Worm (Caenorhabditis elegans) whole organism, L4 larva: ENCODE data around the gene srgp-1.
A peak's percentile ranks its signal among the peaks of the same experiment; 100 is the strongest.

Experiments
- F49E8.2 ChIP-seq: sonication (generic microtip); optimal IDR thresholded peaks from 2 replicates; lab custom pipeline; 2016; ENCODE audit warnings: missing compliant biosample characterization, mild to moderate bottlenecking, missing genetic modification characterization, borderline replicate concordance
- R02D3.7 ChIP-seq: fragments of 150-350 bp; sonication (generic microtip); optimal IDR thresholded peaks from 3 replicates; lab custom pipeline; 2014; ENCODE audit warnings: missing biosample characterization, missing genetic modification characterization
- T26A8.4 ChIP-seq: fragments of 200-800 bp; sonication (Bioruptor generic); IDR thresholded peaks from 2 replicates; pipeline ENCODE4 v1.3.6; 2022; ENCODE audit warnings: missing genetic modification characterization, missing compliant biosample characterization
- Y105C5A.15 ChIP-seq: fragments of 200-800 bp; sonication (Bioruptor generic); IDR thresholded peaks from 2 replicates; pipeline ENCODE4 v1.3.6; 2022; ENCODE audit warnings: missing genetic modification characterization, missing compliant biosample characterization
- Y75B8A.6 ChIP-seq: fragments of 200-800 bp; sonication (Bioruptor generic); IDR thresholded peaks from 2 replicates; pipeline ENCODE4 v1.3.6; 2022; ENCODE audit warnings: missing genetic modification reagents, missing genetic modification characterization, missing compliant biosample characterization
- ZK337.2 ChIP-seq: fragments of 200-800 bp; sonication (Bioruptor generic); IDR thresholded peaks from 2 replicates; pipeline ENCODE4 v1.3.6; 2022; ENCODE audit warnings: missing genetic modification reagents, missing genetic modification characterization, missing compliant biosample characterization
- aha-1 ChIP-seq: fragments of 150-350 bp; peaks from one replicate; lab custom pipeline; 2014; ENCODE audit warnings: missing biosample characterization, missing genetic modification characterization
- attf-4 ChIP-seq: sonication (generic microtip); optimal IDR thresholded peaks from 3 replicates; lab custom pipeline; 2017; ENCODE audit warnings: missing biosample characterization, missing genetic modification characterization
- ceh-62 ChIP-seq: sonication (generic microtip); optimal IDR thresholded peaks from 2 replicates; lab custom pipeline; 2017; ENCODE audit warnings: missing biosample characterization, missing genetic modification characterization
- daf-12 ChIP-seq: fragments of 150-350 bp; optimal IDR thresholded peaks from 2 replicates; lab custom pipeline; 2014; ENCODE audit warnings: missing biosample characterization, missing genetic modification reagents, missing genetic modification characterization
- daf-16 ChIP-seq, 3 experiments: sonication (generic microtip); optimal IDR thresholded peaks; 2 replicates each; lab custom pipeline; 2016 to 2017; ENCODE audit warnings: missing genetic modification characterization in 3 of 3, missing genetic modification reagents in 3 of 3, mild to moderate bottlenecking in 2 of 3, missing compliant biosample characterization in 2 of 3, missing biosample characterization in 1 of 3, moderate library complexity in 1 of 3
- daf-19 ChIP-seq: fragments of 200-800 bp; sonication (Bioruptor generic); conservative IDR thresholded peaks from 2 replicates; pipeline ENCODE4 v1.3.6; 2022; ENCODE audit warnings: missing genetic modification characterization, missing compliant biosample characterization
- dmd-6 ChIP-seq: fragments of 200-800 bp; sonication (Bioruptor generic); IDR thresholded peaks from 2 replicates; pipeline ENCODE4 v1.3.6; 2022; ENCODE audit warnings: missing genetic modification reagents, missing genetic modification characterization, missing compliant biosample characterization
- duxl-1 ChIP-seq: sonication (generic microtip); optimal IDR thresholded peaks from 2 replicates; lab custom pipeline; 2016; ENCODE audit warnings: mild to moderate bottlenecking, missing genetic modification characterization, moderate library complexity, missing compliant biosample characterization; ENCODE audit not compliant: poor library complexity
- dve-1 ChIP-seq: sonication (generic microtip); optimal IDR thresholded peaks from 2 replicates; lab custom pipeline; 2017; ENCODE audit warnings: antibody characterized with exemption, mild to moderate bottlenecking, missing genetic modification characterization, missing compliant biosample characterization; ENCODE audit not compliant: insufficient read depth
- egl-43 ChIP-seq: fragments of 200-800 bp; sonication (Bioruptor generic); IDR thresholded peaks from 2 replicates; pipeline ENCODE4 v1.3.6; 2022; ENCODE audit warnings: missing genetic modification reagents, missing genetic modification characterization, missing compliant biosample characterization
- hif-1 ChIP-seq, 2 experiments: sonication (generic microtip); optimal IDR thresholded peaks; 2 replicates each; lab custom pipeline; 2016 to 2017; ENCODE audit warnings: missing compliant biosample characterization in 2 of 2, missing genetic modification characterization in 2 of 2, missing genetic modification reagents in 2 of 2, missing genotype in 2 of 2, mild to moderate bottlenecking in 1 of 2
- hlh-11 ChIP-seq: fragments of 200-800 bp; sonication (Bioruptor generic); optimal IDR thresholded peaks from 2 replicates; lab custom pipeline; 2018; ENCODE audit warnings: mild to moderate bottlenecking, missing genetic modification characterization, missing compliant biosample characterization
- hlh-30 ChIP-seq: sonication (generic microtip); optimal IDR thresholded peaks from 2 replicates; lab custom pipeline; 2017; ENCODE audit warnings: antibody characterized with exemption, mild to moderate bottlenecking, missing genetic modification characterization, missing compliant biosample characterization; ENCODE audit not compliant: insufficient read depth
- lsy-2 ChIP-seq, 2 experiments: fragments of 150-350 bp in 1 of 2; sonication (generic microtip) in 1 of 2; optimal IDR thresholded peaks; 2 replicates each; lab custom pipeline; 2014 to 2017; ENCODE audit warnings: missing biosample characterization in 2 of 2, missing genetic modification characterization in 2 of 2
- madf-5 ChIP-seq, 2 experiments: fragments of 200-800 bp; sonication (Bioruptor generic); IDR thresholded peaks; 2 replicates each; pipeline ENCODE4 v1.3.6; 2022; ENCODE audit warnings: missing compliant biosample characterization in 2 of 2, missing genetic modification characterization in 2 of 2
- mxl-2 ChIP-seq: fragments of 200-800 bp; sonication (Bioruptor generic); conservative IDR thresholded peaks from 2 replicates; pipeline ENCODE4 v1.3.6; 2022; ENCODE audit warnings: missing genetic modification reagents, missing genetic modification characterization, missing compliant biosample characterization
- nhr-111 ChIP-seq: fragments of 200-800 bp; sonication (Bioruptor generic); optimal IDR thresholded peaks from 2 replicates; lab custom pipeline; 2018; ENCODE audit warnings: mild to moderate bottlenecking, missing genetic modification characterization, missing compliant biosample characterization
- nhr-28 ChIP-seq: fragments of 150-350 bp; optimal IDR thresholded peaks from 2 replicates; lab custom pipeline; 2014; ENCODE audit warnings: missing biosample characterization, missing genetic modification characterization
- nhr-42 ChIP-seq: fragments of 200-800 bp; sonication (Bioruptor generic); IDR thresholded peaks from 2 replicates; pipeline ENCODE4 v1.3.6; 2022; ENCODE audit warnings: missing genetic modification characterization, missing compliant biosample characterization
- pha-4 ChIP-seq, 2 experiments: fragments of 150-350 bp in 1 of 2; fragments of 200-800 bp in 1 of 2; sonication (Bioruptor generic) in 1 of 2; IDR thresholded peaks in 1 of 2; optimal IDR thresholded peaks in 1 of 2; 2 replicates each; pipeline versions ENCODE4 v1.3.6 to Lab custom; 2014 to 2022; ENCODE audit warnings: missing genetic modification characterization in 2 of 2, missing genetic modification reagents in 2 of 2, missing biosample characterization in 1 of 2, missing compliant biosample characterization in 1 of 2
- saeg-2 ChIP-seq: fragments of 200-800 bp; sonication (Bioruptor generic); IDR thresholded peaks from 2 replicates; pipeline ENCODE4 v1.3.6; 2022; ENCODE audit warnings: missing genetic modification reagents, missing genetic modification characterization, missing compliant biosample characterization
- sdz-12 ChIP-seq: fragments of 200-800 bp; sonication (Bioruptor generic); optimal IDR thresholded peaks from 2 replicates; lab custom pipeline; 2018; ENCODE audit warnings: mild to moderate bottlenecking, missing genetic modification characterization, missing compliant biosample characterization
- set-16 ChIP-seq: fragments of 200-800 bp; sonication (Bioruptor generic); IDR thresholded peaks from 2 replicates; pipeline ENCODE4 v1.3.6; 2022; ENCODE audit warnings: missing genetic modification reagents, missing genetic modification characterization, missing compliant biosample characterization
- snpc-1.2 ChIP-seq: fragments of 200-800 bp; sonication (Bioruptor generic); IDR thresholded peaks from 2 replicates; pipeline ENCODE4 v1.3.6; 2022; ENCODE audit warnings: missing genetic modification reagents, missing genetic modification characterization, missing compliant biosample characterization
- tag-97 ChIP-seq: fragments of 200-800 bp; sonication (Bioruptor generic); IDR thresholded peaks from 2 replicates; pipeline ENCODE4 v1.3.6; 2022; ENCODE audit warnings: missing genetic modification characterization, missing compliant biosample characterization
- unc-62 ChIP-seq, 3 experiments: fragments of 150-350 bp in 1 of 3; sonication (generic microtip); optimal IDR thresholded peaks in 2 of 3; peaks in 1 of 3; 1 replicate in 1 of 3; 2 replicates in 2 of 3; lab custom pipeline; 2014 to 2017; ENCODE audit warnings: missing biosample characterization in 3 of 3, missing genetic modification characterization in 3 of 3, missing genetic modification reagents in 3 of 3, missing genotype in 1 of 3
- vab-7 ChIP-seq: fragments of 200-800 bp; sonication (Bioruptor generic); IDR thresholded peaks from 2 replicates; pipeline ENCODE4 v1.3.6; 2022; ENCODE audit warnings: missing genetic modification reagents, missing genetic modification characterization, missing compliant biosample characterization
- zip-2 ChIP-seq: fragments of 150-350 bp; optimal IDR thresholded peaks from 2 replicates; lab custom pipeline; 2014; ENCODE audit warnings: missing biosample characterization, missing genetic modification characterization
- ztf-11 ChIP-seq: fragments of 150-350 bp; optimal IDR thresholded peaks from 2 replicates; lab custom pipeline; 2014; ENCODE audit warnings: missing biosample characterization, missing genetic modification characterization
- ztf-7 ChIP-seq: fragments of 150-350 bp; optimal IDR thresholded peaks from 2 replicates; lab custom pipeline; 2014; ENCODE audit warnings: missing biosample characterization, missing genetic modification characterization

The srgp-1 gene

ce11 chrIV:11604909-11605308 is 34.6 kb downstream of the srgp-1 start, which contains the start of the genes ragc-1 and Y24F12A.1 (continued):
- peak in 1 of 2 experiments; percentile 2 for TF ChIP-seq hif-1 (tag; optimal IDR thresholded peaks at IDR 0.05; lab: Kevin White, UChicago)
- TF ChIP-seq, all 104 proteins: peak for 19

ce11 chrIV:11616543-11616942 is 46.2 kb downstream of the srgp-1 start:
- peak; percentile 63; the same call in 1 of the 2 replicates for TF ChIP-seq egl-43 (GFP tag; lab: Robert Waterston, UW)
- TF ChIP-seq mxl-2 (GFP tag; lab: Robert Waterston, UW), result peak; percentile 60; the same call in 1 of the 2 replicates
- peak; percentile 97 for TF ChIP-seq set-16 (GFP tag; lab: Robert Waterston, UW)

- no peak for TF ChIP-seq daf-16 (GFP tag; optimal IDR thresholded peaks at IDR 0.05; lab: Kevin White, UChicago)
- TF ChIP-seq daf-16 (tag; optimal IDR thresholded peaks at IDR 0.05; lab: Kevin White, UChicago), result no peak
- no peak for TF ChIP-seq Y75B8A.6 (GFP tag; lab: Robert Waterston, UW)
- TF ChIP-seq Y105C5A.15 (GFP tag; lab: Robert Waterston, UW), result no peak
Observed at ce11 chrIV:11620909-11621308, 50.6 kb downstream of the srgp-1 start, which contains the start of gene dsl-5. Gene dsl-5 (minus strand): TSS chrIV:11621009.

- peak; percentile 2 for TF ChIP-seq dve-1
- peak in 1 of 2 experiments; percentile 62 for TF ChIP-seq unc-62 (GFP tag; optimal IDR thresholded peaks at IDR 0.05 in 1 of 2; lab: Kevin White, UChicago)
- TF ChIP-seq unc-62 (tag; optimal IDR thresholded peaks at IDR 0.05; lab: Kevin White, UChicago), result no peak
- no peak for TF ChIP-seq vab-7 (GFP tag; lab: Robert Waterston, UW)
- no peak for TF ChIP-seq ztf-11 (tag; lab: Kevin White, UChicago)
- TF ChIP-seq daf-16 (GFP tag; optimal IDR thresholded peaks at IDR 0.05; lab: Kevin White, UChicago), result no peak
- TF ChIP-seq daf-16 (tag; optimal IDR thresholded peaks at IDR 0.05; lab: Kevin White, UChicago), result peak; percentile 61
- TF ChIP-seq nhr-111, result no peak
- no peak for TF ChIP-seq nhr-28 (tag; lab: Kevin White, UChicago)
Observed at ce11 chrIV:11622336-11622735, 52.0 kb downstream of the srgp-1 start.

ce11 chrIV:11623060-11623459 is 52.8 kb downstream of the srgp-1 start, which contains the start of gene lys-4:
Gene lys-4 (minus strand): TSS chrIV:11623174.
- peak; percentile 30 for TF ChIP-seq hlh-11
- TF ChIP-seq daf-16 (GFP tag; optimal IDR thresholded peaks at IDR 0.05; lab: Kevin White, UChicago), result no peak
- peak; percentile 33 for TF ChIP-seq daf-16 (tag; optimal IDR thresholded peaks at IDR 0.05; lab: Kevin White, UChicago)
- peak; percentile 40 for TF ChIP-seq dmd-6
- no peak for TF ChIP-seq tag-97
- no peak for TF ChIP-seq ZK337.2 (GFP tag; lab: Robert Waterston, UW)
- no peak for TF ChIP-seq aha-1 (tag; lab: Kevin White, UChicago)
- no peak for TF ChIP-seq F49E8.2
- TF ChIP-seq dve-1, result peak; percentile 42
- peak; percentile 36 for TF ChIP-seq nhr-28 (tag; lab: Kevin White, UChicago)
- TF ChIP-seq zip-2, result no peak

- TF ChIP-seq ztf-7 (tag; lab: Kevin White, UChicago) (no peak), ceh-62 (tag; lab: Kevin White, UChicago) (no peak), daf-12 (tag; lab: Kevin White, UChicago) (no peak), R02D3.7 (tag; lab: Kevin White, UChicago) (no peak), duxl-1 (no peak), F49E8.2 (no peak), T26A8.4 (no peak), saeg-2 (GFP tag; lab: Robert Waterston, UW) (no peak), dmd-6 (peak; percentile 70), sdz-12 (GFP tag; lab: Kevin White, UChicago) (no peak), daf-19 (GFP tag; lab: Robert Waterston, UW) (no peak), pha-4 (GFP tag; IDR thresholded peaks at IDR 0.05; lab: Robert Waterston, UW) (no peak), pha-4 (tag; optimal IDR thresholded peaks at IDR 0.05; lab: Kevin White, UChicago) (no peak), madf-5 (GFP tag; IDR thresholded peaks at IDR 0.05; lab: Robert Waterston, UW) (no peak), nhr-28 (tag; lab: Kevin White, UChicago) (peak; percentile 61), daf-16 (GFP tag; optimal IDR thresholded peaks at IDR 0.05; lab: Kevin White, UChicago) (no peak), daf-16 (tag; optimal IDR thresholded peaks at IDR 0.05; lab: Kevin White, UChicago) (peak; percentile 37), hlh-30 (peak; percentile 32), nhr-42 (no peak), snpc-1.2 (no peak), dve-1 (peak; percentile 67), hlh-11 (peak; percentile 59), Y75B8A.6 (GFP tag; lab: Robert Waterston, UW) (no peak), ztf-11 (tag; lab: Kevin White, UChicago) (no peak), lsy-2 (tag; optimal IDR thresholded peaks at IDR 0.05; lab: Kevin White, UChicago) (no peak), attf-4 (tag; lab: Kevin White, UChicago) (no peak)
Observed at ce11 chrIV:11623759-11624287, 53.5 kb downstream of the srgp-1 start.
